Worm (Caenorhabditis elegans) whole organism, L2 larva: ENCODE measurements around the gene str-114.
"Not testable (repeated sequence)": the region's sequence is repeated elsewhere in the genome, so short reads cannot be mapped to it uniquely, and the experiment has no call there.

Experiments
- C34F6.9 ChIP-seq: fragments of 150-350 bp; optimal IDR thresholded peaks from 2 replicates; lab custom pipeline; 2014; ENCODE audit warnings: missing biosample characterization, missing genetic modification characterization
- F13H6.1 ChIP-seq: sonication (generic microtip); optimal IDR thresholded peaks from 2 replicates; lab custom pipeline; 2016; ENCODE audit warnings: missing genetic modification characterization, missing compliant biosample characterization
- Y55F3AM.14 ChIP-seq: fragments of 200-800 bp; sonication (Bioruptor generic); optimal IDR thresholded peaks from 2 replicates; lab custom pipeline; 2018; ENCODE audit warnings: mild to moderate bottlenecking, missing genetic modification characterization, missing compliant biosample characterization
- ZK546.5 ChIP-seq: sonication (generic microtip); optimal IDR thresholded peaks from 2 replicates; lab custom pipeline; 2017; ENCODE audit warnings: missing biosample characterization, missing genetic modification characterization
- alr-1 ChIP-seq: fragments of 150-350 bp; optimal IDR thresholded peaks from 2 replicates; lab custom pipeline; 2014; ENCODE audit warnings: missing biosample characterization, missing genetic modification characterization
- aly-2 ChIP-seq: fragments of 150-350 bp; optimal IDR thresholded peaks from 2 replicates; lab custom pipeline; 2014; ENCODE audit warnings: missing biosample characterization, missing genetic modification characterization
- ama-1 ChIP-seq: fragments of 150-350 bp; optimal IDR thresholded peaks from 2 replicates; lab custom pipeline; 2018; ENCODE audit warnings: inconsistent platforms
- blmp-1 ChIP-seq: sonication (generic microtip); optimal IDR thresholded peaks from 2 replicates; lab custom pipeline; 2017; ENCODE audit warnings: missing genetic modification characterization, mild to moderate bottlenecking, missing compliant biosample characterization, antibody characterized with exemption, moderate library complexity; ENCODE audit not compliant: insufficient read depth
- ceh-16 ChIP-seq: fragments of 150-350 bp; optimal IDR thresholded peaks from 2 replicates; lab custom pipeline; 2014; ENCODE audit warnings: missing biosample characterization, missing genetic modification characterization
- ceh-82 ChIP-seq: fragments of 150-350 bp; optimal IDR thresholded peaks from 2 replicates; lab custom pipeline; 2014; ENCODE audit warnings: missing biosample characterization, missing genetic modification characterization
- dmd-4 ChIP-seq: sonication (generic microtip); optimal IDR thresholded peaks from 2 replicates; lab custom pipeline; 2017; ENCODE audit warnings: missing biosample characterization, missing genetic modification characterization
- egl-27 ChIP-seq: sonication (generic microtip); optimal IDR thresholded peaks from 3 replicates; lab custom pipeline; 2017; ENCODE audit warnings: missing biosample characterization, missing genetic modification reagents, missing genetic modification characterization
- fos-1 ChIP-seq: fragments of 150-350 bp; optimal IDR thresholded peaks from 2 replicates; lab custom pipeline; 2014; ENCODE audit warnings: missing biosample characterization, missing genetic modification characterization
- gmeb-1 ChIP-seq: fragments of 150-350 bp; optimal IDR thresholded peaks from 2 replicates; lab custom pipeline; 2014; ENCODE audit warnings: missing biosample characterization, missing genetic modification characterization
- lin-11 ChIP-seq: fragments of 150-350 bp; sonication (generic microtip); optimal IDR thresholded peaks from 2 replicates; lab custom pipeline; 2014; ENCODE audit warnings: missing biosample characterization, missing genetic modification characterization, inconsistent platforms, mixed read lengths
- lin-13 ChIP-seq: fragments of 150-350 bp; optimal IDR thresholded peaks from 2 replicates; lab custom pipeline; 2014; ENCODE audit warnings: missing biosample characterization, missing genetic modification reagents, missing genetic modification characterization
- lin-39 ChIP-seq: fragments of 150-350 bp; optimal IDR thresholded peaks from 2 replicates; lab custom pipeline; 2014; ENCODE audit warnings: missing biosample characterization, missing genetic modification reagents, missing genetic modification characterization
- mab-5 ChIP-seq: fragments of 150-350 bp; optimal IDR thresholded peaks from 2 replicates; lab custom pipeline; 2014; ENCODE audit warnings: missing biosample characterization, missing genetic modification characterization
- mbf-1 ChIP-seq: sonication (generic microtip); optimal IDR thresholded peaks from 2 replicates; lab custom pipeline; 2017; ENCODE audit warnings: missing biosample characterization, missing genetic modification characterization
- mdl-1 ChIP-seq, 2 experiments: fragments of 150-350 bp in 1 of 2; sonication (generic microtip) in 1 of 2; optimal IDR thresholded peaks; 2 replicates each; lab custom pipeline; 2017; ENCODE audit warnings: missing biosample characterization in 2 of 2, missing genetic modification characterization in 2 of 2
- nhr-10 ChIP-seq: sonication (generic microtip); optimal IDR thresholded peaks from 2 replicates; lab custom pipeline; 2017; ENCODE audit warnings: missing biosample characterization, missing genetic modification characterization
- nhr-11 ChIP-seq: fragments of 150-350 bp; optimal IDR thresholded peaks from 2 replicates; lab custom pipeline; 2014; ENCODE audit warnings: missing biosample characterization, missing genetic modification characterization
- nhr-12 ChIP-seq: fragments of 150-350 bp; optimal IDR thresholded peaks from 2 replicates; lab custom pipeline; 2014; ENCODE audit warnings: missing biosample characterization, missing genetic modification characterization
- nhr-129 ChIP-seq: fragments of 150-350 bp; optimal IDR thresholded peaks from 2 replicates; lab custom pipeline; 2014; ENCODE audit warnings: missing biosample characterization, missing genetic modification characterization
- nhr-21 ChIP-seq: fragments of 150-350 bp; optimal IDR thresholded peaks from 2 replicates; lab custom pipeline; 2014; ENCODE audit warnings: missing biosample characterization, missing genetic modification characterization
- nhr-23 ChIP-seq: fragments of 150-350 bp; optimal IDR thresholded peaks from 2 replicates; lab custom pipeline; 2014; ENCODE audit warnings: missing biosample characterization, missing genetic modification reagents, missing genetic modification characterization
- peb-1 ChIP-seq: fragments of 150-350 bp; optimal IDR thresholded peaks from 2 replicates; lab custom pipeline; 2014; ENCODE audit warnings: missing biosample characterization, missing genetic modification characterization
- skn-1 ChIP-seq: sonication (generic microtip); optimal IDR thresholded peaks from 2 replicates; lab custom pipeline; 2017; ENCODE audit warnings: missing biosample characterization, missing genetic modification characterization
- sma-3 ChIP-seq: sonication (generic microtip); optimal IDR thresholded peaks from 2 replicates; lab custom pipeline; 2016; ENCODE audit warnings: missing genetic modification reagents, missing genetic modification characterization, missing compliant biosample characterization
- sma-9 ChIP-seq, 2 experiments: fragments of 150-350 bp in 1 of 2; sonication (generic microtip) in 1 of 2; optimal IDR thresholded peaks; 2 replicates each; lab custom pipeline; 2014 to 2016; ENCODE audit warnings: missing genetic modification characterization in 2 of 2, mild to moderate bottlenecking in 1 of 2, missing biosample characterization in 1 of 2, missing compliant biosample characterization in 1 of 2, missing genetic modification reagents in 1 of 2, moderate library complexity in 1 of 2
- snpc-4 ChIP-seq: fragments of 150-350 bp; optimal IDR thresholded peaks from 2 replicates; lab custom pipeline; 2014; ENCODE audit warnings: missing biosample characterization, missing genetic modification characterization
- unc-39 ChIP-seq: fragments of 150-350 bp; optimal IDR thresholded peaks from 2 replicates; lab custom pipeline; 2014; ENCODE audit warnings: missing biosample characterization, missing genetic modification characterization
- unc-62 ChIP-seq: fragments of 150-350 bp; optimal IDR thresholded peaks from 2 replicates; lab custom pipeline; 2014; ENCODE audit warnings: missing biosample characterization, missing genetic modification reagents, missing genetic modification characterization
- zag-1 ChIP-seq: fragments of 150-350 bp; optimal IDR thresholded peaks from 2 replicates; lab custom pipeline; 2014; ENCODE audit warnings: missing biosample characterization, missing genetic modification characterization
- ztf-1 ChIP-seq: fragments of 200-800 bp; sonication (Bioruptor generic); conservative IDR thresholded peaks from 2 replicates; pipeline ENCODE4 v1.3.6; 2022; ENCODE audit warnings: missing genetic modification characterization, missing compliant biosample characterization
- ztf-4 ChIP-seq: fragments of 150-350 bp; optimal IDR thresholded peaks from 2 replicates; lab custom pipeline; 2014; ENCODE audit warnings: missing biosample characterization, missing genetic modification characterization

str-114 gene

DNA sequence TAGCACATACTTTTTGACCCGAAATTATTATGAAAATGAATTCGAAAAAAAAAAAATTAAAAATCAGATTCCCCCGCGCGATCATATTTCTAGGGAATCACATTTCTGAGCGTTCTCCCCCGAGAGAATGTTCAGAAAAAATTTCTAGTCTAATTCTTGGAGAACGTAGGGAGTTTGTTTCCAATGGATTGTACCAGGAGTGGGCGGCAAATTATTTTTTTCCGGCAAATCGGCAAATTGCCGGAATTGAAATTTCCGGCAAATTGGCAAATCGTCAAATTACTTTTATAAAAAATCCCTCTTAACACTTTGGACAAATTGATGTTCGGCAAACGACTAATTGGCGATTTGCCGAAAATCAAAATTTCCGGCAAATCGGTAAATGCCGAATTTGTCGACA, 37.9 kb upstream of the str-114 start, which contains the start of gene T22F3.10:
Gene T22F3.10, minus strand, starts transcription at position 101 of the 400 bp plus-strand sequence.
- no peak for TF ChIP-seq gmeb-1 (tag; lab: Kevin White, UChicago)
- no peak for TF ChIP-seq C34F6.9 (tag; lab: Kevin White, UChicago)
- no peak for TF ChIP-seq mbf-1 (tag; lab: Kevin White, UChicago)
- no peak for TF ChIP-seq peb-1
- TF ChIP-seq fos-1, result no peak

DNA sequence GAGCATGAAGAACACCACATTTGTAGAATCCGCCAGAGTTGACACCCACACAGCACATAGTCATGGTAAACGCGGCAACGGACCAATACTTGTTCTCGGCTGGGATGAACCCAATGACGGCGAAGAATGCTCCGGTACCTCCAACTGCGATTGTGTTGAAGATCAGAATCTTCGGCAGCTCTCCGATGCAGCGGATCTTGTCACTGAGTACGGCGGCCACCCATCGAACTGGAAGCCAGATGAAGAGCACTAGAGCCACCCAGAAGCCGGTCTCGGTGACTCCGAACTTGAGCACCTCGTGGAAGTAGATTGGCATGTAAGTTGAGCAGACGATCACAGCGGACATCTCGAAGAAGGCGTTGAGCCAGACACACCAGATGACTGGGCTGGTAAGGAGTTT, 36.5 kb upstream of the str-114 start:
- no peak for TF ChIP-seq Y55F3AM.14 (GFP tag; lab: Kevin White, UChicago)
- no peak for TF ChIP-seq gmeb-1 (tag; lab: Kevin White, UChicago)
- no peak for TF ChIP-seq aly-2 (tag; lab: Kevin White, UChicago)
- no peak for TF ChIP-seq alr-1 (tag; lab: Kevin White, UChicago)

DNA sequence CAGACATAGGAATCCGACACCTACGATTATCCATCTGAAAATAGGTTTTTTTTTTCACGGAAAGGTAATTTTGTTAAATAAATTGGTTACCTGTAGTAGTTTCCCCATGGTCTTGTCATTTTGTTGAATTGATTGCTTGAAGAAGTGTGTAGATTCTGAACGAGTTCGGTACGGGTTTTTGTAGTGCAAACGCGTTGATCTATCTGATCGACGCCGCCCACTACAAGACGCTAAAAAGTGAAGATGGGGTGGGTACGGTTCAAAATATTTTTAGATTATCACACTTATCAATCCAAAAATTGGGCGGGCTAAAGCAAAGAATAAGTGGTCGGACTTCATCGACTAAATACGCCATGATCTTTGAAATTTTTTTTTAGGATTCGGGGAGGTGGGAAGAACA, 35.2 kb upstream of the str-114 start, which contains the start of gene T22F3.11:
Gene T22F3.11, minus strand, starts transcription at position 157 of the 400 bp plus-strand sequence.
- TF ChIP-seq fos-1, result no peak
- no peak for TF ChIP-seq dmd-4 (tag; lab: Kevin White, UChicago)
- TF ChIP-seq nhr-12, result no peak
- TF ChIP-seq zag-1, result no peak
- TF ChIP-seq mab-5, result no peak
- TF ChIP-seq ztf-4 (tag; lab: Kevin White, UChicago), result no peak
- TF ChIP-seq nhr-10 (tag; lab: Kevin White, UChicago), result no peak
- TF ChIP-seq ceh-16 (tag; lab: Kevin White, UChicago), result no peak
- no peak for TF ChIP-seq lin-39 (tag; lab: Kevin White, UChicago)
- no peak for TF ChIP-seq ama-1 (lab: Kevin White, UChicago)
- TF ChIP-seq snpc-4 (tag; lab: Kevin White, UChicago), result no peak
- TF ChIP-seq unc-62 (GFP tag; lab: Kevin White, UChicago), result no peak
- TF ChIP-seq sma-9 (GFP tag; optimal IDR thresholded peaks at IDR 0.05; lab: Kevin White, UChicago), result no peak
- TF ChIP-seq sma-9 (tag; optimal IDR thresholded peaks at IDR 0.05; lab: Kevin White, UChicago), result no peak
- no peak for TF ChIP-seq sma-3
- no peak for TF ChIP-seq egl-27 (tag; lab: Kevin White, UChicago)
- TF ChIP-seq C34F6.9 (tag; lab: Kevin White, UChicago), result no peak
- no peak for TF ChIP-seq F13H6.1 (tag; lab: Kevin White, UChicago)
- no peak for TF ChIP-seq ztf-1 (GFP tag; lab: Robert Waterston, UW)
- TF ChIP-seq nhr-23 (tag; lab: Kevin White, UChicago), result no peak

DNA sequence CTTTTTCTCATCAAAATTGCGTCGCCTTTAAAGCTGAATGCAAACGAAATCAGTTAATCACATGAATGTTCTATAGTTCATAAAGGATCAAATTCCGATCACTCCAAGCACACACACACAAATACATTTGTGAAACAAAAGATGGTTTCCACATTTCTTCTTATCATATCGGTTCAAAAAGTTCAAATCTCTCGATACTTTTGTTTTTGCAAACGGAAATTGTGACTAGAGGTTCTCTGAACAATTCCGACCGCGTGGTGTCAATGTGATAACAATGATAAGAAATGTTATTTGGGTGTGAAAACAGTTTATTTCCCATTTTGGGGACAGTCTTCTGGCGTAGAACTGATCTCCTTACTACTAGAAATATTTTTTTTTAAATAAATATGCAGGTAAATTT, 32.7 kb upstream of the str-114 start:
- TF ChIP-seq ama-1 (lab: Kevin White, UChicago) (no peak), ZK546.5 (no peak), sma-9 (GFP tag; optimal IDR thresholded peaks at IDR 0.05; lab: Kevin White, UChicago) (peak; percentile 59), sma-9 (tag; optimal IDR thresholded peaks at IDR 0.05; lab: Kevin White, UChicago) (no peak), nhr-21 (tag; lab: Kevin White, UChicago) (peak; percentile 35)

DNA sequence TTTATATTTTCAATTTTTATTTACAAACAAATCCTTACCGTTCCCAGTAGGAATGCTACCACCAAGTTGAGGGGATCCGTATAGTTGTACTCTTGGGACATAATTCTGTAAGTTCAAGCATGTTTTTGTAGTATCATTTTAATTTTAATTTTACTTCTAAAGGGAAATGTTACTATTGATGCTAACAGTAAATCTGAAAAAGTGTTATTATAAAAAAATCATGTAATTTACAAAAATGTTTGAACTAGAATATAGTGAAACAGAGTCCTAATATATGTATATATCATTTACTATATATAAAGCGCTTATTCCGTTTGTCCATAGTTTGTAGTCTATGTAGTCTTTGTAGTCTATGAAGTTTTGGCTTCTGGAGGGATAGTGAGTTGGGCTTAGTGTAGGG, 29.0 kb upstream of the str-114 start, which contains the start of gene srx-93:
Gene srx-93, minus strand, starts transcription at position 101 of the 400 bp plus-strand sequence.
- not testable (repeated sequence) for TF ChIP-seq mbf-1 (tag; lab: Kevin White, UChicago); mdl-1 (tag; optimal IDR thresholded peaks at IDR 0.05; lab: Kevin White, UChicago); dmd-4 (tag; lab: Kevin White, UChicago)

- TF ChIP-seq lin-39 (tag; lab: Kevin White, UChicago), result no peak
- TF ChIP-seq aly-2 (tag; lab: Kevin White, UChicago), result no peak
- TF ChIP-seq skn-1 (tag; lab: Kevin White, UChicago), result no peak
- TF ChIP-seq mab-5, result no peak
- no peak for TF ChIP-seq ceh-16 (tag; lab: Kevin White, UChicago)
- no peak for TF ChIP-seq lin-13 (GFP tag; lab: Kevin White, UChicago)
- no peak for TF ChIP-seq nhr-10 (tag; lab: Kevin White, UChicago)
- TF ChIP-seq nhr-129 (tag; lab: Kevin White, UChicago), result no peak
- no peak for TF ChIP-seq Y55F3AM.14 (GFP tag; lab: Kevin White, UChicago)
- no peak for TF ChIP-seq ZK546.5
- TF ChIP-seq lin-11 (tag; lab: Kevin White, UChicago), result no peak
- TF ChIP-seq blmp-1, result no peak
- no peak for TF ChIP-seq nhr-11 (tag; lab: Kevin White, UChicago)
- TF ChIP-seq unc-39, result no peak
- no peak for TF ChIP-seq mdl-1 (tag; optimal IDR thresholded peaks at IDR 0.05; lab: Kevin White, UChicago)
- TF ChIP-seq dmd-4 (tag; lab: Kevin White, UChicago), result no peak
- TF ChIP-seq ceh-82 (tag; lab: Kevin White, UChicago), result no peak
- TF ChIP-seq nhr-23 (tag; lab: Kevin White, UChicago), result no peak
Observed at ce11 chrV:3626944-3627343, 22.6 kb upstream of the str-114 start, which contains the start of gene F59B1.4. F59B1.4 (minus strand) TSS chrV:3627044.
